Worm (Caenorhabditis elegans) whole organism, young adult: Measurements from ENCODE around the gene T02D1.8.

Experiments used
- B0035.1 ChIP-seq: sonication (generic microtip); optimal IDR thresholded peaks from 2 replicates; lab custom pipeline; 2016; ENCODE audit warnings: missing genetic modification characterization, mild to moderate bottlenecking, missing compliant biosample characterization, missing genotype, missing genetic modification reagents
- T07F8.4 ChIP-seq: sonication (generic microtip); optimal IDR thresholded peaks from 2 replicates; lab custom pipeline; 2016; ENCODE audit warnings: mild to moderate bottlenecking, missing genetic modification characterization, moderate library complexity, missing compliant biosample characterization
- cebp-1 ChIP-seq, 2 experiments: fragments of 200-800 bp in 1 of 2; sonication (Bioruptor generic) in 1 of 2; sonication (generic microtip) in 1 of 2; IDR thresholded peaks in 1 of 2; optimal IDR thresholded peaks in 1 of 2; 2 replicates each; pipeline versions ENCODE4 v1.3.6 to Lab custom; 2017 to 2022; ENCODE audit warnings: missing compliant biosample characterization in 2 of 2, missing genetic modification characterization in 2 of 2, mild to moderate bottlenecking in 1 of 2, missing genetic modification reagents in 1 of 2, moderate library complexity in 1 of 2
- lin-40 ChIP-seq: sonication (generic microtip); optimal IDR thresholded peaks from 2 replicates; lab custom pipeline; 2016; ENCODE audit warnings: missing genetic modification characterization, mild to moderate bottlenecking, missing compliant biosample characterization, missing genotype, missing genetic modification reagents
- nhr-120 ChIP-seq: fragments of 200-800 bp; sonication (Bioruptor generic); IDR thresholded peaks from 2 replicates; pipeline ENCODE4 v1.3.6; 2022; ENCODE audit warnings: missing genetic modification characterization, missing compliant biosample characterization
- snpc-4 ChIP-seq, 5 experiments: fragments of 150-350 bp in 1 of 5; sonication (generic microtip) in 4 of 5; optimal IDR thresholded peaks; 2 replicates each; lab custom pipeline; 2014 to 2018; ENCODE audit warnings: missing genetic modification characterization in 5 of 5, missing biosample characterization in 3 of 5, antibody characterized with exemption in 2 of 5, mild to moderate bottlenecking in 2 of 5, missing compliant biosample characterization in 2 of 5, missing genotype in 2 of 5, moderate library complexity in 2 of 5, missing genetic modification reagents in 1 of 5

DNA sequence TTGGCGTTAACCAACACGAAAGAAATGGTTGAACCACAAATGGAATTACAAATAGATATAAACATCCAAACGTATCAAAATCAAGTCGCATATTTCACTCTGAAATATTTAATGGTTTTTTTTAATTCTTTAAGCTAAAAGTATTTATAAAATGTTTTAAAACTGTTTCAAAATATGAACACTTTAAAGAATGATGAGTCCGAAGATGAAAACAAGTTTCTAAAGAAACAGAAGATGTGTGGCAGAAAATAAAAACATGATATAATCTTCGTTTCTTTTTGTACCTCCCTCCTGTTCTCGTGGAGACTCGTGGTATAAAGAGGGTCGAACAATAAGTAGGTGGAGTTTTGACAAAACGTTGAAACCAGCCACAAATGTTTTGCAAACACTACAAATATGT lies 44.0 kb upstream of the T02D1.8 start, which contains the start of gene lact-6:
- TF ChIP-seq lin-40 (tag; lab: Kevin White, UChicago) = no peak
- TF ChIP-seq nhr-120 = no peak
- no peak for TF ChIP-seq B0035.1 (tag; lab: Kevin White, UChicago)
- no peak for TF ChIP-seq snpc-4 (GFP tag; optimal IDR thresholded peaks at IDR 0.05; lab: Kevin White, UChicago)
- no peak for TF ChIP-seq snpc-4 (tag; optimal IDR thresholded peaks at IDR 0.05; lab: Kevin White, UChicago)
- TF ChIP-seq T07F8.4 (tag; lab: Kevin White, UChicago) = no peak
- TF ChIP-seq cebp-1 (GFP tag; IDR thresholded peaks at IDR 0.05; lab: Robert Waterston, UW) = no peak
- TF ChIP-seq cebp-1 (tag; optimal IDR thresholded peaks at IDR 0.05; lab: Kevin White, UChicago) = no peak
